Worm (Caenorhabditis elegans): Measurements from ENCODE around the gene srh-71.

The srh-71 gene

DNA sequence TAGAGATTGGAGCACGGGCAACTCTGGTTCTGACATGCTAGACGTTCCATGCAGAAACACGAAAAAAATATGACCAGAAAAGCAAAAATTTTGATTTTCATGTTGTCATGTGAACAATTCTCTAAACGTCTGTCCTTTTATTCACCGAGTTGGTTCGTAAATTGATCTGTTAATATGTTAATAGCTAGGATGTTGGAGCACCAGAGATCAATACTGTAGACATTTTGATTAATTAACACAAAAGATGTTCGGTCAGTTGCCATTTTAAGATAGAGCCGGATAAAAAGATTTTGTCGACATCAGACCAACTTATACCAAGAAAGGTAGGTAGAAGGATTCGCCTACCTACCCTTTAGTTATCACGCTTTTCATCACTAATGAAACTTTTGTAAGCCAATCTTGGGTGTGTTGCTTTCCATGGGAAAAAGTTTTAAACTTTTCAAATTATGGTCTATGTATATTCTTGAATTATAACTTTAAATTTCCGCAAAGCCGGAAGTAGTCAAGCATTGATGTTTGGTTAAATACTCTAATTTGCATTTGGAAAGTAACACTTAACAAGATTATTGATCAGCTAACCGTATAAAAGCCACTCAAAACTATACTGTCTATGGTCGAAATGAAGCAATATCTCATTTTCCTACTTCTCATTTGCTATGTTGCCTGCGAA is 26.4 kb downstream of the srh-71 start, which contains the start of the genes T10D4.11 and T10D4.1:
TSS of gene T10D4.11 (minus strand) at position 101 of the 670 bp plus-strand sequence.
TSS of gene T10D4.1 (plus strand) at position 620 of the 670 bp plus-strand sequence.
- no peak for TF ChIP-seq sma-9 (GFP tag; optimal IDR thresholded peaks at IDR 0.05)
- no peak for TF ChIP-seq sma-9 (tag; optimal IDR thresholded peaks at IDR 0.05)
- TF ChIP-seq ztf-4 (tag; optimal IDR thresholded peaks at IDR 0.05), result no peak
- TF ChIP-seq mab-5 (tag; optimal IDR thresholded peaks at IDR 0.05), result no peak
- no peak for TF ChIP-seq mbf-1 (tag; optimal IDR thresholded peaks at IDR 0.05)
- no peak for TF ChIP-seq skn-1 (tag; optimal IDR thresholded peaks at IDR 0.05)
- no peak for TF ChIP-seq lin-11 (tag; optimal IDR thresholded peaks at IDR 0.05)
- no peak for TF ChIP-seq blmp-1 (tag; optimal IDR thresholded peaks at IDR 0.05; ENCODE audit: insufficient read depth)
- TF ChIP-seq F13H6.1 (tag; optimal IDR thresholded peaks at IDR 0.05), result no peak
- no peak for TF ChIP-seq nhr-21 (tag; optimal IDR thresholded peaks at IDR 0.05)
- no peak for TF ChIP-seq ceh-82 (tag; optimal IDR thresholded peaks at IDR 0.05)
- TF ChIP-seq C34F6.9 (tag; optimal IDR thresholded peaks at IDR 0.05), result no peak
- TF ChIP-seq nhr-77 (tag; optimal IDR thresholded peaks at IDR 0.05), result no peak
- TF ChIP-seq nhr-129 (tag; optimal IDR thresholded peaks at IDR 0.05), result no peak
- TF ChIP-seq nhr-6 (tag; optimal IDR thresholded peaks at IDR 0.05), result no peak

DNA sequence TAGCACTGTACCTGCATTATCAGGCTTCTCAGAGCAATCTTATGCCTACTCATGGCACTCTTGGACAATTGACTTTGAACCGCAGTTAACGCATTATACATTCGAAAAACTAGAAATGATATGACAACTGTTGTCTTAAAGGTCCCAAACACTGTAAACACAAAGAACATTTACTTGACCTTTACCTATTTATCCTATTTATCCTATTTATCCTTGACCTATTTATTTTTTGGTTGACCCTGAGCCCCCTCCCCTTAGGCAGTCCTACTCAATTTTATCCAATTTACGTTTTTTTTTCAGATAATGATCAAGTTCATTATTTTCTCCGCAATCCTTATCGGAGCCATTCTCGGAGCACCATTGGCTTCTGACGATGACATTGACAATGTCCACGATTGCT is 28.3 kb downstream of the srh-71 start, which contains the start of the genes T10D4.14 and T10D4.19:
TSS of gene T10D4.14 (minus strand) at position 101 of the 400 bp plus-strand sequence.
TSS of gene T10D4.19 (plus strand) at position 304 of the 400 bp plus-strand sequence.
- TF ChIP-seq unc-55 (GFP tag; optimal IDR thresholded peaks at IDR 0.05) (no peak), nhr-6 (tag; optimal IDR thresholded peaks at IDR 0.05) (no peak), nhr-237 (tag; optimal IDR thresholded peaks at IDR 0.05) (no peak), snpc-4 (tag; optimal IDR thresholded peaks at IDR 0.05) (no peak), peb-1 (tag; optimal IDR thresholded peaks at IDR 0.05) (no peak), R02D3.7 (tag; optimal IDR thresholded peaks at IDR 0.05) (no peak), lin-11 (tag; optimal IDR thresholded peaks at IDR 0.05) (no peak), ztf-4 (tag; optimal IDR thresholded peaks at IDR 0.05) (no peak), ceh-16 (tag; optimal IDR thresholded peaks at IDR 0.05) (no peak), lin-13 (GFP tag; optimal IDR thresholded peaks at IDR 0.05) (no peak), nhr-12 (tag; optimal IDR thresholded peaks at IDR 0.05) (no peak), unc-39 (tag; optimal IDR thresholded peaks at IDR 0.05) (no peak), ztf-11 (tag; optimal IDR thresholded peaks at IDR 0.05) (no peak), sem-4 (tag; optimal IDR thresholded peaks at IDR 0.05) (no peak)

DNA sequence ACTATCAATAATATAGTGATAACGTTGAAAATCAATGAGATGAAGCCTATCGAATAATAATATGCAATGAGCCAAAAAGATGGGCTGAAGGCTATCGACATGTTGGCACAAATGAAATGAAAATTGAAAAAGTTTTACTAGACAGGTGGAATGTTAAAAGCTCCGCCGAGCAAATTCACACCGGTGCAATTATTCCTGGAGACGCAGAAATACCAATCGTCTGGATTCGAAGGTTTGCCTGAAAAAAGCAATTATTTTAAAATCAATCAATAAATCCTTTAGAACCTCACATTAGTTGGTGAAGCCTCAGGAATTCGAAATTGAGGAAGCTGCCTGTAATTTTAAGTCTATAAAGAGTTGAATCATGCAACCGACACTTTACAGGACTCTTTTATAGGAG is 31.1 kb downstream of the srh-71 start, which contains the start of gene sri-32:
TSS of gene sri-32 (minus strand) at position 101 of the 400 bp plus-strand sequence.
- TF ChIP-seq F13H6.1 (tag; optimal IDR thresholded peaks at IDR 0.05) (no peak), mab-5 (tag; optimal IDR thresholded peaks at IDR 0.05) (no peak), nhr-77 (tag; optimal IDR thresholded peaks at IDR 0.05) (no peak), gmeb-1 (tag; optimal IDR thresholded peaks at IDR 0.05) (no peak), sma-3 (GFP tag; optimal IDR thresholded peaks at IDR 0.05) (no peak), nhr-6 (tag; optimal IDR thresholded peaks at IDR 0.05) (no peak), elt-1 (tag; optimal IDR thresholded peaks at IDR 0.05) (no peak), egl-27 (tag; optimal IDR thresholded peaks at IDR 0.05) (no peak)

DNA sequence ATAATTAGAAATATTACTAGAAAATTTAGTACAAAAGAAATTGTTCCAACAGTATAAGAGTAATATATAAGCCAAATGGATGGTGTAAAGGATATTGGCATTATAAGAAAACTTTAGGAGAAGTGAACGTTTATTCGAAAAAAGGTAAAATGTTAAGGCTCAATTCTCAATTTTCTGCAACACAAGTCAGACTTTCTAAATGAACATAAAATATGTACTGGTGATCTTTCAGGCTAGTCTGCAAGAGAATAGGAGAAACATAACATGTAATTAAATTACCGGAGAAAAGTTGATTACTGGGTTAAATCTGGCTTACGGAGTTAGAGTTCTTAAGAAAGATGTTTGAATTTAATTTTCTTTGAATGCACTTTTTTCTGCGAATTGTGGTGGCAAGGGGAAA is 33.4 kb downstream of the srh-71 start, which contains the start of gene sri-33:
TSS of gene sri-33 (minus strand) at position 101 of the 400 bp plus-strand sequence.
- TF ChIP-seq nhr-129 (tag; optimal IDR thresholded peaks at IDR 0.05) (no peak), nhr-21 (tag; optimal IDR thresholded peaks at IDR 0.05) (peak; percentile 5)

DNA sequence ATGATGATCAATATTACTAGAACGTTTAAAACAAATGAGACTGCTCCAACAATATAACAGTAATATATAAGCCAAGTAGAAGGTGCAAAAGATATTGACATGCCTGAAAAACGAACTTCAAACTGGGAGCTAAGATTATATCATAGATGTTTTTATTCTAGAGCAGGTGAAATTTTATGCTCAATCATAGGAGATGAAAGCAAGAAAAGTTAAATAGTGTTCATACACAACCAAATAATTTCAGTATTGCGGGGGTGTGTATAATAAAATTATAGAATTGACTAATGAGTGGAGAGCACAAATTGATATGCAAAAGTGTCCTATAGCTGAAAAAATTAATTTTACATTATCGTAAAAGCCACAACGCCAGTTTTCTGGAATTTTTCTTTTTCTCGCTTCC is 35.7 kb downstream of the srh-71 start, which contains the start of gene sri-34:
TSS of gene sri-34 (minus strand) at position 101 of the 400 bp plus-strand sequence.
- TF ChIP-seq egl-27 (tag; optimal IDR thresholded peaks at IDR 0.05), result no peak
- TF ChIP-seq ztf-4 (tag; optimal IDR thresholded peaks at IDR 0.05), result no peak
- no peak for TF ChIP-seq ZK546.5 (tag; optimal IDR thresholded peaks at IDR 0.05)
- TF ChIP-seq lin-39 (tag; optimal IDR thresholded peaks at IDR 0.05), result no peak
- TF ChIP-seq sem-4 (tag; optimal IDR thresholded peaks at IDR 0.05), result no peak
- TF ChIP-seq blmp-1 (tag; optimal IDR thresholded peaks at IDR 0.05; ENCODE audit: insufficient read depth), result no peak
- no peak for TF ChIP-seq crh-2 (tag; optimal IDR thresholded peaks at IDR 0.05)
- no peak for TF ChIP-seq dmd-4 (tag; optimal IDR thresholded peaks at IDR 0.05)
- no peak for TF ChIP-seq Y55F3AM.14 (GFP tag; optimal IDR thresholded peaks at IDR 0.05)
- no peak for TF ChIP-seq mab-5 (tag; optimal IDR thresholded peaks at IDR 0.05)
- TF ChIP-seq aly-2 (tag; optimal IDR thresholded peaks at IDR 0.05), result no peak
- no peak for TF ChIP-seq nhr-10 (tag; optimal IDR thresholded peaks at IDR 0.05)
- TF ChIP-seq nhr-129 (tag; optimal IDR thresholded peaks at IDR 0.05), result no peak
- no peak for TF ChIP-seq nhr-237 (tag; optimal IDR thresholded peaks at IDR 0.05)
- no peak for TF ChIP-seq elt-3 (tag; optimal IDR thresholded peaks at IDR 0.05)
